Fruit fly (Drosophila melanogaster) whole organism, embryonic: ENCODE results near the gene CG7483.

Experiments used
- ATbp ChIP-seq: fragments of 200-800 bp; sonication (Bioruptor generic); optimal IDR thresholded peaks from 2 replicates; lab custom pipeline; 2017; ENCODE audit warnings: missing biosample characterization, mild to moderate bottlenecking, missing genetic modification characterization, missing genetic modification reagents
- Abd-B ChIP-seq: fragments of 200-800 bp; sonication (Bioruptor generic); optimal IDR thresholded peaks from 2 replicates; lab custom pipeline; 2018; ENCODE audit warnings: missing biosample characterization, mild to moderate bottlenecking, missing genetic modification characterization, moderate library complexity
- CG10274 ChIP-seq: fragments of 200-800 bp; sonication (Bioruptor generic); optimal IDR thresholded peaks from 3 replicates; lab custom pipeline; 2017; ENCODE audit warnings: missing biosample characterization, mild to moderate bottlenecking, missing genetic modification characterization
- CG10431 ChIP-seq: fragments of 200-800 bp; sonication (Bioruptor generic); optimal IDR thresholded peaks from 3 replicates; lab custom pipeline; 2018; ENCODE audit warnings: missing biosample characterization, mild to moderate bottlenecking, missing genetic modification characterization
- CG10565 ChIP-seq: fragments of 200-800 bp; sonication (Bioruptor generic); optimal IDR thresholded peaks from 3 replicates; lab custom pipeline; 2016; ENCODE audit warnings: missing biosample characterization, mild to moderate bottlenecking, missing genetic modification characterization
- CG12942 ChIP-seq: fragments of 200-800 bp; sonication (Bioruptor generic); optimal IDR thresholded peaks from 3 replicates; lab custom pipeline; 2016; ENCODE audit warnings: missing biosample characterization, missing genetic modification characterization
- CG17328 ChIP-seq: fragments of 200-800 bp; sonication (Bioruptor generic); IDR thresholded peaks from 2 replicates; pipeline ENCODE4 v1.3.6; 2022; ENCODE audit warnings: missing biosample characterization, missing genetic modification characterization
- CG2199 ChIP-seq: fragments of 200-800 bp; sonication (Bioruptor generic); IDR thresholded peaks from 3 replicates; pipeline ENCODE4 v1.3.6; 2022; ENCODE audit warnings: missing biosample characterization, missing genetic modification characterization
- CG33213 ChIP-seq: fragments of 200-800 bp; sonication (Bioruptor generic); optimal IDR thresholded peaks from 3 replicates; lab custom pipeline; 2016; ENCODE audit warnings: missing biosample characterization, missing genetic modification characterization
- CG34422 ChIP-seq: fragments of 200-800 bp; sonication (Bioruptor generic); IDR thresholded peaks from 3 replicates; pipeline ENCODE4 v1.3.6; 2022; ENCODE audit warnings: missing biosample characterization, missing genetic modification characterization
- CG3726 ChIP-seq: fragments of 200-800 bp; sonication (Bioruptor generic); IDR thresholded peaks from 3 replicates; pipeline ENCODE4, ENCODE4 v1.3.6; 2022; ENCODE audit warnings: missing biosample characterization, missing genetic modification characterization
- CG6654 ChIP-seq: fragments of 200-800 bp; sonication (Bioruptor generic); optimal IDR thresholded peaks from 2 replicates; lab custom pipeline; 2017; ENCODE audit warnings: missing biosample characterization, mild to moderate bottlenecking, missing genetic modification characterization
- CG7357 ChIP-seq: fragments of 200-800 bp; sonication (Bioruptor generic); IDR thresholded peaks from 3 replicates; pipeline ENCODE4 v1.3.6; 2022; ENCODE audit warnings: missing biosample characterization, missing genetic modification characterization
- CG7556 ChIP-seq: fragments of 200-800 bp; sonication (Bioruptor generic); optimal IDR thresholded peaks from 2 replicates; lab custom pipeline; 2017; ENCODE audit warnings: missing biosample characterization, mild to moderate bottlenecking, missing genetic modification characterization
- CG7963 ChIP-seq: fragments of 200-800 bp; sonication (Bioruptor generic); IDR thresholded peaks from 3 replicates; pipeline ENCODE4 v1.3.6; 2022; ENCODE audit warnings: missing biosample characterization, missing genetic modification characterization; ENCODE audit not compliant: partially characterized antibody
- CG9609 ChIP-seq: fragments of 200-800 bp; sonication (Bioruptor generic); optimal IDR thresholded peaks from 3 replicates; lab custom pipeline; 2016; ENCODE audit warnings: missing biosample characterization, missing genetic modification characterization
- Dfd ChIP-seq, 2 experiments: fragments of >200 bp; optimal IDR thresholded peaks; 2 replicates each; lab custom pipeline; 2017; ENCODE audit warnings: missing biosample characterization in 2 of 2, missing genetic modification characterization in 2 of 2
- Doc3 ChIP-seq: fragments of 200-800 bp; sonication (Bioruptor generic); IDR thresholded peaks from 3 replicates; pipeline ENCODE4 v1.3.6; 2022; ENCODE audit warnings: missing biosample characterization, missing genetic modification characterization; ENCODE audit not compliant: partially characterized antibody
- Elba2 ChIP-seq: fragments of 200-800 bp; sonication (Bioruptor generic); optimal IDR thresholded peaks from 3 replicates; lab custom pipeline; 2016; ENCODE audit warnings: missing biosample characterization, missing genetic modification characterization
- Fer3 ChIP-seq: fragments of 200-800 bp; sonication (Bioruptor generic); optimal IDR thresholded peaks from 2 replicates; lab custom pipeline; 2018; ENCODE audit warnings: missing biosample characterization, mild to moderate bottlenecking, missing genetic modification characterization, moderate library complexity
- HHEX ChIP-seq: fragments of 200-800 bp; sonication (Bioruptor generic); optimal IDR thresholded peaks from 3 replicates; lab custom pipeline; 2017; ENCODE audit warnings: missing biosample characterization, mild to moderate bottlenecking, missing genetic modification characterization, missing genetic modification reagents
- Hsf ChIP-seq: fragments of 200-800 bp; sonication (Bioruptor generic); optimal IDR thresholded peaks from 3 replicates; lab custom pipeline; 2016; ENCODE audit warnings: missing biosample characterization, missing genetic modification characterization
- NC2α ChIP-seq: fragments of 200-800 bp; sonication (Bioruptor generic); optimal IDR thresholded peaks from 2 replicates; lab custom pipeline; 2016; ENCODE audit warnings: missing biosample characterization, missing genetic modification characterization
- Neu2 ChIP-seq: fragments of 200-800 bp; sonication (Bioruptor generic); optimal IDR thresholded peaks from 3 replicates; lab custom pipeline; 2016; ENCODE audit warnings: missing biosample characterization, missing genetic modification characterization, borderline replicate concordance
- Six4 ChIP-seq: fragments of 200-800 bp; sonication (Bioruptor generic); optimal IDR thresholded peaks from 2 replicates; lab custom pipeline; 2016; ENCODE audit warnings: missing biosample characterization, missing genetic modification characterization
- Ssrp ChIP-seq: fragments of 200-800 bp; sonication (Bioruptor generic); optimal IDR thresholded peaks from 2 replicates; lab custom pipeline; 2018; ENCODE audit warnings: missing biosample characterization, mild to moderate bottlenecking, missing genetic modification characterization, moderate library complexity
- Tbp ChIP-seq: fragments of >200 bp; optimal IDR thresholded peaks from 2 replicates; lab custom pipeline; 2018; ENCODE audit warnings: missing biosample characterization, missing genetic modification characterization
- Usf ChIP-seq: fragments of 200-800 bp; sonication (Bioruptor generic); optimal IDR thresholded peaks from 2 replicates; lab custom pipeline; 2017; ENCODE audit warnings: missing genotype, missing biosample characterization, missing genetic modification characterization
- bsh ChIP-seq, 2 experiments: fragments of 200-800 bp; sonication (Bioruptor generic); optimal IDR thresholded peaks; 2 replicates each; lab custom pipeline; 2017 to 2018; ENCODE audit warnings: mild to moderate bottlenecking in 2 of 2, missing biosample characterization in 2 of 2, missing genetic modification characterization in 2 of 2, moderate library complexity in 1 of 2
- crol ChIP-seq: fragments of 200-800 bp; sonication (Bioruptor generic); IDR thresholded peaks from 2 replicates; pipeline ENCODE4 v1.3.6; 2022; ENCODE audit warnings: missing biosample characterization, missing genetic modification characterization
- ewg ChIP-seq: fragments of 200-800 bp; sonication (Bioruptor generic); optimal IDR thresholded peaks from 3 replicates; lab custom pipeline; 2017; ENCODE audit warnings: mild to moderate bottlenecking, missing biosample characterization, missing genetic modification reagents, missing genetic modification characterization
- fru ChIP-seq: fragments of >200 bp; optimal IDR thresholded peaks from 2 replicates; lab custom pipeline; 2017
- gce ChIP-seq: fragments of 200-800 bp; sonication (Bioruptor generic); IDR thresholded peaks from 3 replicates; pipeline ENCODE4 v1.3.6; 2022; ENCODE audit warnings: missing biosample characterization, missing genetic modification characterization
- grau ChIP-seq: fragments of 200-800 bp; optimal IDR thresholded peaks from 3 replicates; lab custom pipeline; 2019; ENCODE audit warnings: missing biosample characterization, mild to moderate bottlenecking, missing genetic modification characterization, moderate library complexity
- h ChIP-seq: fragments of >200 bp; optimal IDR thresholded peaks from 2 replicates; lab custom pipeline; 2017
- ind ChIP-seq: fragments of 200-800 bp; sonication (Bioruptor generic); optimal IDR thresholded peaks from 3 replicates; lab custom pipeline; 2016; ENCODE audit warnings: missing biosample characterization, missing genetic modification characterization
- jumu ChIP-seq: fragments of 200-800 bp; sonication (Bioruptor generic); optimal IDR thresholded peaks from 3 replicates; lab custom pipeline; 2016; ENCODE audit warnings: missing biosample characterization, missing genetic modification characterization
- ken ChIP-seq: fragments of 200-800 bp; sonication (Bioruptor generic); IDR thresholded peaks from 3 replicates; pipeline ENCODE4 v1.3.6; 2022; ENCODE audit warnings: missing biosample characterization, missing genetic modification characterization
- knrl ChIP-seq: fragments of 200-800 bp; sonication (Bioruptor generic); IDR thresholded peaks from 3 replicates; pipeline ENCODE4 v1.3.6; 2022; ENCODE audit warnings: missing biosample characterization, missing genetic modification characterization; ENCODE audit not compliant: partially characterized antibody
- nerfin-2 ChIP-seq: fragments of 200-800 bp; sonication (Bioruptor generic); IDR thresholded peaks from 2 replicates; pipeline ENCODE4 v1.3.6; 2022; ENCODE audit warnings: missing biosample characterization, missing genetic modification characterization; ENCODE audit not compliant: partially characterized antibody
- nmo ChIP-seq: fragments of 200-800 bp; sonication (Bioruptor generic); optimal IDR thresholded peaks from 2 replicates; lab custom pipeline; 2018; ENCODE audit warnings: missing biosample characterization, mild to moderate bottlenecking, missing genetic modification characterization, moderate library complexity
- pb ChIP-seq: fragments of 200-800 bp; sonication (Bioruptor generic); optimal IDR thresholded peaks from 3 replicates; lab custom pipeline; 2016; ENCODE audit warnings: missing biosample characterization, missing genetic modification characterization
- ro ChIP-seq: fragments of 200-800 bp; sonication (Bioruptor generic); IDR thresholded peaks from 2 replicates; pipeline ENCODE4 v1.3.6; 2022; ENCODE audit warnings: missing biosample characterization, missing genetic modification characterization
- salm ChIP-seq: fragments of 200-800 bp; sonication (Bioruptor generic); optimal IDR thresholded peaks from 2 replicates; lab custom pipeline; 2018; ENCODE audit warnings: missing biosample characterization, mild to moderate bottlenecking, missing genetic modification characterization
- sens ChIP-seq: fragments of 200-800 bp; sonication (Bioruptor generic); peaks from one replicate; lab custom pipeline; 2016; ENCODE audit warnings: missing biosample characterization, missing genetic modification characterization
- sim ChIP-seq: fragments of 200-800 bp; sonication (Bioruptor generic); IDR thresholded peaks from 2 replicates; pipeline ENCODE4 v1.3.6; 2022; ENCODE audit warnings: missing biosample characterization, missing genetic modification characterization
- tna ChIP-seq: fragments of 200-800 bp; sonication (Bioruptor generic); IDR thresholded peaks from 2 replicates; pipeline ENCODE4 v1.3.6; 2022; ENCODE audit warnings: missing biosample characterization, missing genetic modification characterization; ENCODE audit not compliant: partially characterized antibody
- usp ChIP-seq: fragments of >200 bp; optimal IDR thresholded peaks from 2 replicates; lab custom pipeline; 2017; ENCODE audit warnings: missing biosample characterization, missing genetic modification characterization
- vvl ChIP-seq: fragments of 200-800 bp; sonication (Bioruptor generic); IDR thresholded peaks from 2 replicates; pipeline ENCODE4 v1.3.6; 2022; ENCODE audit warnings: missing biosample characterization, missing genetic modification characterization
- yki ChIP-seq: fragments of >200 bp; optimal IDR thresholded peaks from 3 replicates; lab custom pipeline; 2018

The CG7483 gene

DNA sequence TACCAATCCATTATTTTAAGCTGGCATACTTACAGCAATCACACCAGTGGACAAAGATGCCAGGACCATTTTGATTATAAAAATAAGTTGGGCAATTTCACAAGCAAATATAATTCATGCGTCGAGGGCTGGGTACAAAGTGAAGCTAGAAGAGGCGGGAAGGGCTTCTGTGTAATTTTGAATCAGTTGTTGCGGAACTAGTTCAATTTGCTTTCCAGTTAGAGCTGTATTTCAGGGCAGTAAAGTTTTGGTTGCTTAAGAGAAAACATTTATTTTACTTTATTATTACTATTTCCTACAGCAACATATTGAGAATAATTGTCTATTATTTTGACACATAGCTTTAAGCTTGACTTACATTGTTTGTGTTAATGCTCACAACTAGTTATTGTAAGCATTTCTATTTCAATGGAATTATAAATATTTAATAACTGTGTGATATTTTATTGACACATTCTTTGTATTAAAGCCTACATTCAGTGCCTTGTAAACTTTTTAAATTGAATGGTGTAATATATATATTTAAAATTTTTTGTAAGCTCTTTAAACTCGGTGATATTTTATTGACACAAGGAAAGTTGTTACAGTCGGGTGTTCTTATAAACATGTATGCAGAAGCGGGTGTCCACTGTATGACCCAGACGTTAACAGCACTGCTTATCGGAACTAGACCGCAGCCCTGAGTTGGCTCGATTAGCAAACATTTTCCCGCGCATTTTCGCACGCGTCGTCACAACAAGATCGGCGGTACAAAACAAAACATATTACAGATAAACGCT is 48.5 kb upstream of the CG7483 start, which contains the start of the genes RPA1 and Mcm2 (continued):
- TF ChIP-seq Dfd (GFP tag; optimal IDR thresholded peaks at IDR 0.05; lab: Kevin White, UChicago), result no peak
- TF ChIP-seq Doc3 (GFP tag; lab: Robert Waterston, UW), result no peak
- peak; percentile 66 for TF ChIP-seq Six4
- TF ChIP-seq CG10274, result peak; percentile 6
- peak; percentile 38 for TF ChIP-seq salm
- TF ChIP-seq jumu (GFP tag; lab: Kevin White, UChicago), result peak; percentile 28
- TF ChIP-seq sim (GFP tag; lab: Robert Waterston, UW), result no peak
- peak; percentile 69 for TF ChIP-seq CG12942 (GFP tag; lab: Kevin White, UChicago)
- TF ChIP-seq Tbp (GFP tag; lab: Kevin White, UChicago), result no peak
- TF ChIP-seq knrl (GFP tag; lab: Robert Waterston, UW), result no peak; the same call in 2 of the 3 replicates
- no peak for TF ChIP-seq nerfin-2 (GFP tag; lab: Robert Waterston, UW)
- TF ChIP-seq Fer3, result peak; percentile 68
- TF ChIP-seq CG7556 (GFP tag; lab: Kevin White, UChicago), result peak; percentile 75
- peak; percentile 38 for TF ChIP-seq ATbp
- 0 out of 3 replicates have a peak, but pooled peaks have one; percentile 32 for TF ChIP-seq CG2199 (GFP tag; lab: Robert Waterston, UW)
- TF ChIP-seq usp (GFP tag; lab: Kevin White, UChicago), result no peak
- peak; percentile 87 for TF ChIP-seq nmo
- TF ChIP-seq CG34422 (GFP tag; lab: Robert Waterston, UW), result peak; percentile 88
- no peak for TF ChIP-seq crol (GFP tag; lab: Robert Waterston, UW)
- peak; percentile 40 for TF ChIP-seq CG6654 (GFP tag; lab: Kevin White, UChicago)
- TF ChIP-seq pb (GFP tag; lab: Kevin White, UChicago), result no peak
- TF ChIP-seq ro, result peak; percentile 32; the same call in 1 of the 2 replicates
- TF ChIP-seq vvl, result peak; percentile 78
- no peak for TF ChIP-seq h (lab: Kevin White, UChicago)
- TF ChIP-seq Usf (GFP tag; lab: Kevin White, UChicago), result peak; percentile 81
- TF ChIP-seq CG17328 (GFP tag; lab: Robert Waterston, UW), result peak; percentile 41
- peak; percentile 55 for TF ChIP-seq HHEX
- peak; percentile 87 for TF ChIP-seq ind (GFP tag; lab: Kevin White, UChicago)
- peak; percentile 91 for TF ChIP-seq sens (GFP tag; lab: Kevin White, UChicago)
- TF ChIP-seq NC2α, result no peak
- peak; percentile 78 for TF ChIP-seq ken (GFP tag; lab: Robert Waterston, UW)
- peak; percentile 82 for TF ChIP-seq Ssrp (tag; lab: Kevin White, UChicago)
- TF ChIP-seq tna (GFP tag; lab: Robert Waterston, UW), result no peak
- peak; percentile 42 for TF ChIP-seq ewg (GFP tag; lab: Kevin White, UChicago)
- no peak for TF ChIP-seq gce
- TF ChIP-seq Neu2 (GFP tag; lab: Kevin White, UChicago), result no peak
- peak; percentile 70; the same call in 1 of the 3 replicates for TF ChIP-seq CG3726 (GFP tag; lab: Robert Waterston, UW)
- peak; percentile 98 for TF ChIP-seq grau (tag; lab: Kevin White, UChicago)
- TF ChIP-seq CG7963 (GFP tag; lab: Robert Waterston, UW), result no peak
- TF ChIP-seq yki (lab: Kevin White, UChicago), result no peak
- peak; percentile 45 for TF ChIP-seq CG10431 (GFP tag; lab: Kevin White, UChicago)
- TF ChIP-seq CG7357, result peak; percentile 66; the same call in 2 of the 3 replicates
- peak; percentile 67 for TF ChIP-seq CG9609 (GFP tag; lab: Kevin White, UChicago)
- TF ChIP-seq fru (lab: Kevin White, UChicago), result no peak
- peak; percentile 81 for TF ChIP-seq Abd-B (GFP tag; lab: Kevin White, UChicago)
- no peak for TF ChIP-seq CG10565 (GFP tag; lab: Kevin White, UChicago)
- TF ChIP-seq bsh (GFP tag; optimal IDR thresholded peaks at IDR 0.05; lab: Kevin White, UChicago), result peak in 1 of 2 experiments; percentile 66
- TF ChIP-seq Elba2 (GFP tag; lab: Kevin White, UChicago), result no peak
- TF ChIP-seq Hsf (GFP tag; lab: Kevin White, UChicago), result peak; percentile 74
- TF ChIP-seq CG33213 (GFP tag; lab: Kevin White, UChicago), result no peak
